Worm (Caenorhabditis elegans) whole organism, L4 larva: ENCODE data around the gene F58G1.3.

Experiments used
- D1046.2 ChIP-seq: fragments of 200-800 bp; sonication (Bioruptor generic); IDR thresholded peaks from 2 replicates; pipeline ENCODE4 v1.3.6; 2022; ENCODE audit warnings: missing genetic modification characterization, missing compliant biosample characterization
- F26F4.8 ChIP-seq: fragments of 200-800 bp; sonication (Bioruptor generic); conservative IDR thresholded peaks from 2 replicates; pipeline ENCODE4 v1.3.6; 2022; ENCODE audit warnings: missing genetic modification characterization, missing compliant biosample characterization
- F44E2.7 ChIP-seq: fragments of 200-800 bp; sonication (Bioruptor generic); IDR thresholded peaks from 2 replicates; pipeline ENCODE4 v2.1.2; 2022; ENCODE audit warnings: missing genetic modification characterization, missing compliant biosample characterization
- T26A8.4 ChIP-seq: fragments of 200-800 bp; sonication (Bioruptor generic); IDR thresholded peaks from 2 replicates; pipeline ENCODE4 v1.3.6; 2022; ENCODE audit warnings: missing genetic modification characterization, missing compliant biosample characterization
- Y105C5A.15 ChIP-seq: fragments of 200-800 bp; sonication (Bioruptor generic); IDR thresholded peaks from 2 replicates; pipeline ENCODE4 v1.3.6; 2022; ENCODE audit warnings: missing genetic modification characterization, missing compliant biosample characterization
- Y48G9A.11 ChIP-seq: fragments of 200-800 bp; sonication (Bioruptor generic); IDR thresholded peaks from 2 replicates; pipeline ENCODE4 v1.3.6; 2022; ENCODE audit warnings: missing genetic modification reagents, missing genetic modification characterization, missing compliant biosample characterization
- Y75B8A.6 ChIP-seq: fragments of 200-800 bp; sonication (Bioruptor generic); IDR thresholded peaks from 2 replicates; pipeline ENCODE4 v1.3.6; 2022; ENCODE audit warnings: missing genetic modification reagents, missing genetic modification characterization, missing compliant biosample characterization
- ZK546.5 ChIP-seq, 2 experiments: sonication (generic microtip); optimal IDR thresholded peaks; 2 replicates each; lab custom pipeline; 2017; ENCODE audit warnings: missing biosample characterization in 2 of 2, missing genetic modification characterization in 2 of 2
- aly-2 ChIP-seq: sonication (generic microtip); optimal IDR thresholded peaks from 2 replicates; lab custom pipeline; 2018; ENCODE audit warnings: missing biosample characterization, missing genetic modification characterization
- ceh-20 ChIP-seq: fragments of 200-800 bp; sonication (Bioruptor generic); IDR thresholded peaks from 2 replicates; pipeline ENCODE4 v1.3.6; 2022; ENCODE audit warnings: missing genetic modification reagents, missing genetic modification characterization, missing compliant biosample characterization
- ceh-28 ChIP-seq: fragments of 150-350 bp; optimal IDR thresholded peaks from 2 replicates; lab custom pipeline; 2014; ENCODE audit warnings: missing biosample characterization, missing genetic modification reagents, missing genetic modification characterization
- ceh-32 ChIP-seq: sonication (generic microtip); optimal IDR thresholded peaks from 2 replicates; lab custom pipeline; 2016; ENCODE audit warnings: mild to moderate bottlenecking, missing genetic modification characterization, missing compliant biosample characterization; ENCODE audit not compliant: poor library complexity
- ceh-44 ChIP-seq: fragments of 200-800 bp; sonication (Bioruptor generic); IDR thresholded peaks from 2 replicates; pipeline ENCODE4 v1.3.6; 2022; ENCODE audit warnings: missing genetic modification reagents, missing genetic modification characterization, missing compliant biosample characterization
- ceh-62 ChIP-seq: sonication (generic microtip); optimal IDR thresholded peaks from 2 replicates; lab custom pipeline; 2017; ENCODE audit warnings: missing biosample characterization, missing genetic modification characterization
- ceh-82 ChIP-seq: sonication (generic microtip); optimal IDR thresholded peaks from 2 replicates; lab custom pipeline; 2017; ENCODE audit warnings: missing biosample characterization, missing genetic modification characterization
- ces-1 ChIP-seq: fragments of 150-350 bp; sonication (generic microtip); optimal IDR thresholded peaks from 4 replicates; lab custom pipeline; 2014; ENCODE audit warnings: missing biosample characterization, missing genetic modification reagents, missing genetic modification characterization
- ctbp-1 ChIP-seq: fragments of 200-800 bp; sonication (Bioruptor generic); IDR thresholded peaks from 2 replicates; pipeline ENCODE4 v1.3.6; 2022; ENCODE audit warnings: missing genetic modification reagents, missing genetic modification characterization, missing compliant biosample characterization
- dpl-1 ChIP-seq: fragments of 150-350 bp; optimal IDR thresholded peaks from 2 replicates; lab custom pipeline; 2014; ENCODE audit warnings: missing biosample characterization, missing genetic modification reagents, missing genetic modification characterization
- duxl-1 ChIP-seq: sonication (generic microtip); optimal IDR thresholded peaks from 2 replicates; lab custom pipeline; 2016; ENCODE audit warnings: mild to moderate bottlenecking, missing genetic modification characterization, moderate library complexity, missing compliant biosample characterization; ENCODE audit not compliant: poor library complexity
- dve-1 ChIP-seq: sonication (generic microtip); optimal IDR thresholded peaks from 2 replicates; lab custom pipeline; 2017; ENCODE audit warnings: antibody characterized with exemption, mild to moderate bottlenecking, missing genetic modification characterization, missing compliant biosample characterization; ENCODE audit not compliant: insufficient read depth
- gei-8 ChIP-seq: fragments of 200-800 bp; sonication (Bioruptor generic); optimal IDR thresholded peaks from 2 replicates; lab custom pipeline; 2018; ENCODE audit warnings: mild to moderate bottlenecking, missing genetic modification characterization, missing compliant biosample characterization
- hlh-11 ChIP-seq: fragments of 200-800 bp; sonication (Bioruptor generic); optimal IDR thresholded peaks from 2 replicates; lab custom pipeline; 2018; ENCODE audit warnings: mild to moderate bottlenecking, missing genetic modification characterization, missing compliant biosample characterization
- hmg-1.1 ChIP-seq: fragments of 200-800 bp; sonication (Bioruptor generic); IDR thresholded peaks from 2 replicates; pipeline ENCODE4 v1.3.6; 2022; ENCODE audit warnings: missing genetic modification reagents, missing genetic modification characterization, missing compliant biosample characterization
- lin-13 ChIP-seq: fragments of 150-350 bp; optimal IDR thresholded peaks from 2 replicates; lab custom pipeline; 2014; ENCODE audit warnings: missing biosample characterization, missing genetic modification reagents, missing genetic modification characterization
- lin-39 ChIP-seq: fragments of 150-350 bp; optimal IDR thresholded peaks from 2 replicates; lab custom pipeline; 2014; ENCODE audit warnings: missing biosample characterization, missing genetic modification reagents, missing genetic modification characterization
- lsy-2 ChIP-seq, 2 experiments: fragments of 150-350 bp in 1 of 2; sonication (generic microtip) in 1 of 2; optimal IDR thresholded peaks; 2 replicates each; lab custom pipeline; 2014 to 2017; ENCODE audit warnings: missing biosample characterization in 2 of 2, missing genetic modification characterization in 2 of 2
- madf-9 ChIP-seq: fragments of 200-800 bp; sonication (Bioruptor generic); conservative IDR thresholded peaks from 2 replicates; pipeline ENCODE4 v1.3.6; 2022; ENCODE audit warnings: missing genetic modification reagents, missing genetic modification characterization, missing compliant biosample characterization
- mdl-1 ChIP-seq, 2 experiments: fragments of 150-350 bp in 1 of 2; sonication (generic microtip) in 1 of 2; optimal IDR thresholded peaks; 2 replicates each; lab custom pipeline; 2014 to 2017; ENCODE audit warnings: missing biosample characterization in 2 of 2, missing genetic modification characterization in 2 of 2
- mdt-29 ChIP-seq: fragments of 200-800 bp; sonication (Bioruptor generic); IDR thresholded peaks from 2 replicates; pipeline ENCODE4 v1.3.6; 2022; ENCODE audit warnings: missing genetic modification reagents, missing genetic modification characterization, missing compliant biosample characterization
- mes-2 ChIP-seq: sonication (generic microtip); optimal IDR thresholded peaks from 2 replicates; lab custom pipeline; 2016; ENCODE audit warnings: missing genotype, mild to moderate bottlenecking, missing genetic modification characterization, missing compliant biosample characterization; ENCODE audit not compliant: poor library complexity, severe bottlenecking
- mxl-2 ChIP-seq: fragments of 200-800 bp; sonication (Bioruptor generic); conservative IDR thresholded peaks from 2 replicates; pipeline ENCODE4 v1.3.6; 2022; ENCODE audit warnings: missing genetic modification reagents, missing genetic modification characterization, missing compliant biosample characterization
- nhr-41 ChIP-seq: fragments of 200-800 bp; sonication (Bioruptor generic); IDR thresholded peaks from 2 replicates; pipeline ENCODE4 v1.3.6; 2022; ENCODE audit warnings: missing genetic modification reagents, missing genetic modification characterization, missing compliant biosample characterization
- nhr-48 ChIP-seq: sonication (generic microtip); optimal IDR thresholded peaks from 2 replicates; lab custom pipeline; 2016; ENCODE audit warnings: mild to moderate bottlenecking, missing genetic modification characterization, missing compliant biosample characterization
- nhr-76 ChIP-seq: fragments of 150-350 bp; optimal IDR thresholded peaks from 2 replicates; lab custom pipeline; 2014; ENCODE audit warnings: missing biosample characterization, missing genetic modification characterization
- pha-4 ChIP-seq, 2 experiments: fragments of 150-350 bp in 1 of 2; fragments of 200-800 bp in 1 of 2; sonication (Bioruptor generic) in 1 of 2; IDR thresholded peaks in 1 of 2; optimal IDR thresholded peaks in 1 of 2; 2 replicates each; pipeline versions ENCODE4 v1.3.6 to Lab custom; 2014 to 2022; ENCODE audit warnings: missing genetic modification characterization in 2 of 2, missing genetic modification reagents in 2 of 2, missing biosample characterization in 1 of 2, missing compliant biosample characterization in 1 of 2
- sdz-12 ChIP-seq: fragments of 200-800 bp; sonication (Bioruptor generic); optimal IDR thresholded peaks from 2 replicates; lab custom pipeline; 2018; ENCODE audit warnings: mild to moderate bottlenecking, missing genetic modification characterization, missing compliant biosample characterization
- spr-1 ChIP-seq: sonication (generic microtip); optimal IDR thresholded peaks from 2 replicates; lab custom pipeline; 2016; ENCODE audit warnings: mild to moderate bottlenecking, missing genetic modification characterization, missing compliant biosample characterization
- tra-1 ChIP-seq: fragments of 200-800 bp; sonication (Bioruptor generic); IDR thresholded peaks from 2 replicates; pipeline ENCODE4 v1.3.6; 2022; ENCODE audit warnings: missing genetic modification reagents, missing genetic modification characterization, missing compliant biosample characterization
- unc-39 ChIP-seq: sonication (generic microtip); optimal IDR thresholded peaks from 2 replicates; lab custom pipeline; 2017; ENCODE audit warnings: missing biosample characterization, missing genetic modification characterization
- unc-62 ChIP-seq, 3 experiments: fragments of 150-350 bp in 1 of 3; sonication (generic microtip); optimal IDR thresholded peaks in 2 of 3; peaks in 1 of 3; 1 replicate in 1 of 3; 2 replicates in 2 of 3; lab custom pipeline; 2014 to 2017; ENCODE audit warnings: missing biosample characterization in 3 of 3, missing genetic modification characterization in 3 of 3, missing genetic modification reagents in 3 of 3, missing genotype in 1 of 3
- vab-7 ChIP-seq: fragments of 200-800 bp; sonication (Bioruptor generic); IDR thresholded peaks from 2 replicates; pipeline ENCODE4 v1.3.6; 2022; ENCODE audit warnings: missing genetic modification reagents, missing genetic modification characterization, missing compliant biosample characterization
- zag-1 ChIP-seq: fragments of 150-350 bp; optimal IDR thresholded peaks from 2 replicates; lab custom pipeline; 2014; ENCODE audit warnings: missing biosample characterization, missing genetic modification characterization
- zfp-3 ChIP-seq: fragments of 200-800 bp; sonication (Bioruptor generic); conservative IDR thresholded peaks from 2 replicates; pipeline ENCODE4 v1.3.6; 2022; ENCODE audit warnings: missing genetic modification reagents, missing genetic modification characterization, missing compliant biosample characterization
- ztf-7 ChIP-seq: fragments of 150-350 bp; optimal IDR thresholded peaks from 2 replicates; lab custom pipeline; 2014; ENCODE audit warnings: missing biosample characterization, missing genetic modification characterization

Gene F58G1.3

ce11 chrII:12953297-12953696 is 25.2 kb upstream of the F58G1.3 start (continued):
- TF ChIP-seq mes-2 (tag; lab: Kevin White, UChicago): peak; percentile 37
- peak in 1 of 2 experiments; percentile 29 for TF ChIP-seq mdl-1 (tag; optimal IDR thresholded peaks at IDR 0.05; lab: Kevin White, UChicago)
- peak; percentile 49 for TF ChIP-seq hlh-11 (tag; lab: Kevin White, UChicago)
- no peak for TF ChIP-seq Y75B8A.6 (GFP tag; lab: Robert Waterston, UW)
- TF ChIP-seq mdt-29: no peak
- TF ChIP-seq ctbp-1 (GFP tag; lab: Robert Waterston, UW): no peak
- TF ChIP-seq zag-1: no peak
- no peak for TF ChIP-seq mxl-2 (GFP tag; lab: Robert Waterston, UW)
- no peak for TF ChIP-seq ces-1 (GFP tag; lab: Kevin White, UChicago)
- TF ChIP-seq hmg-1.1 (GFP tag; lab: Robert Waterston, UW): peak; percentile 49; the same call in 1 of the 2 replicates
- no peak for TF ChIP-seq ZK546.5 (tag; optimal IDR thresholded peaks at IDR 0.05; lab: Kevin White, UChicago)
- no peak for TF ChIP-seq ceh-62 (tag; lab: Kevin White, UChicago)
- peak in 1 of 2 experiments; percentile 42 for TF ChIP-seq lsy-2 (tag; optimal IDR thresholded peaks at IDR 0.05; lab: Kevin White, UChicago)
- TF ChIP-seq nhr-76 (tag; lab: Kevin White, UChicago): no peak
- TF ChIP-seq pha-4 (GFP tag; IDR thresholded peaks at IDR 0.05; lab: Robert Waterston, UW): no peak
- TF ChIP-seq pha-4 (tag; optimal IDR thresholded peaks at IDR 0.05; lab: Kevin White, UChicago): no peak

- no peak for TF ChIP-seq nhr-48 (tag; lab: Kevin White, UChicago)
- TF ChIP-seq D1046.2: no peak
- TF ChIP-seq ztf-7: no peak
- no peak for TF ChIP-seq aly-2 (tag; lab: Kevin White, UChicago)
- TF ChIP-seq unc-39: no peak
- TF ChIP-seq, all 104 proteins: peak for 0
These were observed 20.0 kb upstream of the F58G1.3 start, which contains the start of gene F58G1.7 for ce11 chrII:12948158-12948557. Gene F58G1.7 (minus strand): TSS chrII:12948258.

ce11 chrII:12944587-12945126 is 16.5 kb upstream of the F58G1.3 start:
- TF ChIP-seq gei-8 (peak; percentile 90), hmg-1.1 (GFP tag; lab: Robert Waterston, UW) (peak; percentile 93), sdz-12 (GFP tag; lab: Kevin White, UChicago) (peak; percentile 88), ceh-20 (peak; percentile 73), ceh-44 (GFP tag; lab: Robert Waterston, UW) (peak; percentile 93), spr-1 (peak; percentile 94), F26F4.8 (GFP tag; lab: Robert Waterston, UW) (no peak), ceh-62 (tag; lab: Kevin White, UChicago) (no peak), zag-1 (no peak), ceh-82 (tag; lab: Kevin White, UChicago) (no peak), unc-62 (GFP tag; optimal IDR thresholded peaks at IDR 0.05 in 1 of 2; lab: Kevin White, UChicago) (peak in 1 of 2 experiments; percentile 94), unc-62 (tag; optimal IDR thresholded peaks at IDR 0.05; lab: Kevin White, UChicago) (no peak), Y105C5A.15 (GFP tag; lab: Robert Waterston, UW) (no peak; the same call in 1 of the 2 replicates), ceh-28 (tag; lab: Kevin White, UChicago) (peak; percentile 30), T26A8.4 (GFP tag; lab: Robert Waterston, UW) (peak; percentile 99), Y48G9A.11 (GFP tag; lab: Robert Waterston, UW) (peak; percentile 90), ctbp-1 (GFP tag; lab: Robert Waterston, UW) (peak; percentile 93), F44E2.7 (GFP tag; lab: Robert Waterston, UW) (peak; percentile 84), dve-1 (tag; lab: Kevin White, UChicago) (peak; percentile 97), nhr-48 (tag; lab: Kevin White, UChicago) (peak; percentile 92), mdt-29 (peak; percentile 96), lin-39 (tag; lab: Kevin White, UChicago) (no peak), lin-13 (GFP tag; lab: Kevin White, UChicago) (peak; percentile 88), tra-1 (GFP tag; lab: Robert Waterston, UW) (peak; percentile 91), duxl-1 (tag; lab: Kevin White, UChicago) (peak; percentile 91), ceh-32 (tag; lab: Kevin White, UChicago) (peak; percentile 23), zfp-3 (GFP tag; lab: Robert Waterston, UW) (peak; percentile 91), madf-9 (GFP tag; lab: Robert Waterston, UW) (peak; percentile 98), dpl-1 (GFP tag; lab: Kevin White, UChicago) (peak; percentile 72), hlh-11 (tag; lab: Kevin White, UChicago) (peak; percentile 95), vab-7 (GFP tag; lab: Robert Waterston, UW) (peak; percentile 79; the same call in 1 of the 2 replicates), nhr-41 (peak; percentile 89), ZK546.5 (tag; optimal IDR thresholded peaks at IDR 0.05; lab: Kevin White, UChicago) (no peak)
